Fruit fly (Drosophila melanogaster) whole organism, embryonic: ENCODE data around the gene CG17472.

ENCODE experiments used
- Atf3 ChIP-seq: fragments of 200-800 bp; sonication (Bioruptor generic); optimal IDR thresholded peaks from 3 replicates; lab custom pipeline; 2016; ENCODE audit warnings: missing biosample characterization, missing genetic modification characterization
- CG10431 ChIP-seq: fragments of 200-800 bp; sonication (Bioruptor generic); optimal IDR thresholded peaks from 3 replicates; lab custom pipeline; 2018; ENCODE audit warnings: missing biosample characterization, mild to moderate bottlenecking, missing genetic modification characterization
- CG12391 ChIP-seq: fragments of 200-800 bp; sonication (Bioruptor generic); optimal IDR thresholded peaks from 3 replicates; lab custom pipeline; 2018; ENCODE audit warnings: missing biosample characterization, mild to moderate bottlenecking, missing genetic modification characterization, moderate library complexity
- CG12744 ChIP-seq: fragments of 200-800 bp; sonication (Bioruptor generic); optimal IDR thresholded peaks from 2 replicates; lab custom pipeline; 2016; ENCODE audit warnings: missing biosample characterization, missing genetic modification characterization
- CG12769 ChIP-seq: fragments of 200-800 bp; sonication (Bioruptor generic); optimal IDR thresholded peaks from 2 replicates; lab custom pipeline; 2019; ENCODE audit warnings: missing biosample characterization, mild to moderate bottlenecking, missing genetic modification characterization, moderate library complexity
- CG13287 ChIP-seq: fragments of 200-800 bp; sonication (Bioruptor generic); IDR thresholded peaks from 2 replicates; pipeline ENCODE4 v1.3.6; 2022; ENCODE audit warnings: missing biosample characterization, missing genetic modification characterization; ENCODE audit not compliant: partially characterized antibody
- CG14667 ChIP-seq: fragments of 200-800 bp; sonication (Bioruptor generic); IDR thresholded peaks from 2 replicates; pipeline ENCODE4 v1.3.6; 2022; ENCODE audit warnings: missing biosample characterization, missing genetic modification characterization
- CG14710 ChIP-seq: fragments of 200-800 bp; sonication (Bioruptor generic); optimal IDR thresholded peaks from 3 replicates; lab custom pipeline; 2019; ENCODE audit warnings: missing biosample characterization, mild to moderate bottlenecking, missing genetic modification characterization, moderate library complexity
- CG14965 ChIP-seq: fragments of 200-800 bp; sonication (Bioruptor generic); optimal IDR thresholded peaks from 2 replicates; lab custom pipeline; 2016; ENCODE audit warnings: missing biosample characterization, missing genetic modification characterization, borderline replicate concordance
- CG1529 ChIP-seq: fragments of 200-800 bp; sonication (Bioruptor generic); optimal IDR thresholded peaks from 3 replicates; lab custom pipeline; 2018; ENCODE audit warnings: missing biosample characterization, missing genetic modification characterization
- CG30020 ChIP-seq: fragments of 200-800 bp; optimal IDR thresholded peaks from 2 replicates; lab custom pipeline; 2019; ENCODE audit warnings: missing biosample characterization, mild to moderate bottlenecking, missing genetic modification characterization, moderate library complexity
- CG31388 ChIP-seq: fragments of 200-800 bp; sonication (Bioruptor generic); optimal IDR thresholded peaks from 2 replicates; lab custom pipeline; 2016; ENCODE audit warnings: missing biosample characterization, missing genetic modification characterization
- CG4424 ChIP-seq: fragments of 200-800 bp; sonication (Bioruptor generic); optimal IDR thresholded peaks from 3 replicates; lab custom pipeline; 2016; ENCODE audit warnings: missing biosample characterization, missing genetic modification characterization
- CG8478 ChIP-seq: fragments of >200 bp; optimal IDR thresholded peaks from 2 replicates; lab custom pipeline; 2018
- CG8765 ChIP-seq: fragments of 200-800 bp; sonication (Bioruptor generic); IDR thresholded peaks from 2 replicates; pipeline ENCODE4 v1.3.6; 2022; ENCODE audit warnings: missing biosample characterization, missing genetic modification characterization
- CG9215 ChIP-seq: fragments of 200-800 bp; sonication (Bioruptor generic); IDR thresholded peaks from 2 replicates; pipeline ENCODE4 v1.3.6; 2022; ENCODE audit warnings: missing biosample characterization, missing genetic modification characterization
- CG9797 ChIP-seq: fragments of 200-800 bp; sonication (Bioruptor generic); optimal IDR thresholded peaks from 3 replicates; lab custom pipeline; 2018; ENCODE audit warnings: missing biosample characterization, mild to moderate bottlenecking, missing genetic modification characterization
- Camta ChIP-seq: fragments of 200-800 bp; sonication (Bioruptor generic); optimal IDR thresholded peaks from 2 replicates; lab custom pipeline; 2016; ENCODE audit warnings: missing biosample characterization, missing genetic modification characterization
- Chrac-16 ChIP-seq: fragments of 200-800 bp; sonication (Bioruptor generic); optimal IDR thresholded peaks from 3 replicates; lab custom pipeline; 2016; ENCODE audit warnings: missing biosample characterization, missing genetic modification characterization
- Deaf1 ChIP-seq: fragments of 200-800 bp; optimal IDR thresholded peaks from 3 replicates; lab custom pipeline; 2019; ENCODE audit warnings: missing biosample characterization, mild to moderate bottlenecking, missing genetic modification characterization, moderate library complexity
- Dll ChIP-seq: fragments of 200-800 bp; sonication (Bioruptor generic); IDR thresholded peaks from 4 replicates; pipeline ENCODE4 v1.3.6; 2022; ENCODE audit warnings: missing biosample characterization, missing genetic modification characterization; ENCODE audit not compliant: partially characterized antibody
- Ets65A ChIP-seq: fragments of 200-800 bp; sonication (Bioruptor generic); peaks from one replicate; lab custom pipeline; 2016; ENCODE audit warnings: missing biosample characterization, missing genetic modification characterization
- HLH3B ChIP-seq: fragments of 200-800 bp; sonication (Bioruptor generic); IDR thresholded peaks from 2 replicates; pipeline ENCODE4 v1.3.6; 2022; ENCODE audit warnings: missing biosample characterization, missing genetic modification characterization
- Hmx ChIP-seq: fragments of 200-800 bp; sonication (Bioruptor generic); optimal IDR thresholded peaks from 2 replicates; lab custom pipeline; 2016; ENCODE audit warnings: missing biosample characterization, missing genetic modification characterization
- Lhr ChIP-seq: fragments of 200-800 bp; sonication (Bioruptor generic); optimal IDR thresholded peaks from 3 replicates; lab custom pipeline; 2017; ENCODE audit warnings: mild to moderate bottlenecking, missing biosample characterization, missing genetic modification reagents, missing genetic modification characterization
- MESR4 ChIP-seq: fragments of 200-800 bp; sonication (Bioruptor generic); optimal IDR thresholded peaks from 2 replicates; lab custom pipeline; 2018; ENCODE audit warnings: missing biosample characterization, mild to moderate bottlenecking, missing genetic modification characterization, moderate library complexity
- Six4 ChIP-seq: fragments of 200-800 bp; sonication (Bioruptor generic); optimal IDR thresholded peaks from 2 replicates; lab custom pipeline; 2016; ENCODE audit warnings: missing biosample characterization, missing genetic modification characterization
- Sox100B ChIP-seq: fragments of 200-800 bp; sonication (Bioruptor generic); optimal IDR thresholded peaks from 3 replicates; lab custom pipeline; 2018; ENCODE audit warnings: missing biosample characterization, mild to moderate bottlenecking, missing genetic modification characterization
- ara ChIP-seq: fragments of 200-800 bp; sonication (Bioruptor generic); IDR thresholded peaks from 2 replicates; pipeline ENCODE4 v1.3.6; 2022; ENCODE audit warnings: missing biosample characterization, missing genetic modification characterization
- ash1 ChIP-seq: fragments of 200-800 bp; sonication (Bioruptor generic); optimal IDR thresholded peaks from 2 replicates; lab custom pipeline; 2018; ENCODE audit warnings: missing biosample characterization, mild to moderate bottlenecking, missing genetic modification characterization
- bigmax ChIP-seq: fragments of 200-800 bp; sonication (Bioruptor generic); optimal IDR thresholded peaks from 2 replicates; lab custom pipeline; 2018; ENCODE audit warnings: missing biosample characterization, mild to moderate bottlenecking, missing genetic modification characterization
- bsh ChIP-seq, 2 experiments: fragments of 200-800 bp; sonication (Bioruptor generic); optimal IDR thresholded peaks; 2 replicates each; lab custom pipeline; 2017 to 2018; ENCODE audit warnings: mild to moderate bottlenecking in 2 of 2, missing biosample characterization in 2 of 2, missing genetic modification characterization in 2 of 2, moderate library complexity in 1 of 2
- dati ChIP-seq: fragments of 200-800 bp; sonication (Bioruptor generic); IDR thresholded peaks from 2 replicates; pipeline ENCODE4 v1.3.6; 2022; ENCODE audit warnings: missing biosample characterization, missing genetic modification characterization
- dpn ChIP-seq, 2 experiments: fragments of 200-800 bp; sonication (Bioruptor generic); optimal IDR thresholded peaks; 3 replicates each; lab custom pipeline; 2016; ENCODE audit warnings: missing biosample characterization in 2 of 2, missing genetic modification characterization in 2 of 2
- emc ChIP-seq: fragments of 200-800 bp; sonication (Bioruptor generic); optimal IDR thresholded peaks from 2 replicates; lab custom pipeline; 2016; ENCODE audit warnings: missing biosample characterization, missing genetic modification characterization
- fd102C ChIP-seq: fragments of 200-800 bp; sonication (Bioruptor generic); optimal IDR thresholded peaks from 2 replicates; lab custom pipeline; 2018; ENCODE audit warnings: missing biosample characterization, mild to moderate bottlenecking, missing genetic modification characterization, moderate library complexity
- gem ChIP-seq: fragments of 200-800 bp; sonication (Bioruptor generic); optimal IDR thresholded peaks from 2 replicates; lab custom pipeline; 2019; ENCODE audit warnings: missing biosample characterization, mild to moderate bottlenecking, missing genetic modification characterization, moderate library complexity
- hbn ChIP-seq: fragments of 200-800 bp; sonication (Bioruptor generic); IDR thresholded peaks from 2 replicates; pipeline ENCODE4 v1.3.6; 2022; ENCODE audit warnings: missing biosample characterization, missing genetic modification characterization; ENCODE audit not compliant: partially characterized antibody
- hkb ChIP-seq, 2 experiments: fragments of 200-800 bp in 1 of 2; fragments of >200 bp in 1 of 2; sonication (Bioruptor generic) in 1 of 2; IDR thresholded peaks in 1 of 2; optimal IDR thresholded peaks in 1 of 2; 2 replicates each; pipeline versions ENCODE4 v1.3.6 to Lab custom; 2017 to 2022; ENCODE audit warnings: missing biosample characterization in 1 of 2, missing genetic modification characterization in 1 of 2
- ken ChIP-seq: fragments of 200-800 bp; sonication (Bioruptor generic); IDR thresholded peaks from 3 replicates; pipeline ENCODE4 v1.3.6; 2022; ENCODE audit warnings: missing biosample characterization, missing genetic modification characterization
- lbe ChIP-seq: fragments of 200-800 bp; sonication (Bioruptor generic); optimal IDR thresholded peaks from 2 replicates; lab custom pipeline; 2016; ENCODE audit warnings: missing biosample characterization, mild to moderate bottlenecking, missing genetic modification characterization
- odd ChIP-seq: fragments of 200-800 bp; sonication (Bioruptor generic); optimal IDR thresholded peaks from 2 replicates; lab custom pipeline; 2017; ENCODE audit warnings: missing biosample characterization, mild to moderate bottlenecking, missing genetic modification characterization
- pan ChIP-seq, 4 experiments: fragments of >200 bp in 3 of 4; fragments of 200-800 bp in 1 of 4; sonication (Bioruptor generic) in 1 of 4; optimal IDR thresholded peaks in 3 of 4; IDR thresholded peaks in 1 of 4; 2 replicates each; pipeline versions ENCODE4 v1.3.6 to Lab custom; 2017 to 2022; ENCODE audit warnings: missing biosample characterization in 2 of 4, missing genetic modification characterization in 2 of 4, mixed read lengths in 1 of 4
- phol ChIP-seq: fragments of 200-800 bp; sonication (Bioruptor generic); optimal IDR thresholded peaks from 3 replicates; lab custom pipeline; 2018; ENCODE audit warnings: missing biosample characterization, mild to moderate bottlenecking, missing genetic modification characterization, moderate library complexity
- psq ChIP-seq: fragments of 200-800 bp; sonication (Bioruptor generic); optimal IDR thresholded peaks from 2 replicates; lab custom pipeline; 2017; ENCODE audit warnings: missing biosample characterization, missing genetic modification characterization
- tio ChIP-seq: fragments of 200-800 bp; sonication (Bioruptor generic); optimal IDR thresholded peaks from 2 replicates; lab custom pipeline; 2017; ENCODE audit warnings: missing biosample characterization, missing genetic modification characterization, inconsistent platforms
- wor ChIP-seq: fragments of 200-800 bp; sonication (Bioruptor generic); IDR thresholded peaks from 2 replicates; pipeline ENCODE4 v1.3.6; 2022; ENCODE audit warnings: missing biosample characterization, missing genetic modification characterization
- zfh2 ChIP-seq: fragments of 200-800 bp; sonication (Bioruptor generic); optimal IDR thresholded peaks from 2 replicates; lab custom pipeline; 2016; ENCODE audit warnings: missing biosample characterization, missing genetic modification characterization

Gene CG17472

DNA sequence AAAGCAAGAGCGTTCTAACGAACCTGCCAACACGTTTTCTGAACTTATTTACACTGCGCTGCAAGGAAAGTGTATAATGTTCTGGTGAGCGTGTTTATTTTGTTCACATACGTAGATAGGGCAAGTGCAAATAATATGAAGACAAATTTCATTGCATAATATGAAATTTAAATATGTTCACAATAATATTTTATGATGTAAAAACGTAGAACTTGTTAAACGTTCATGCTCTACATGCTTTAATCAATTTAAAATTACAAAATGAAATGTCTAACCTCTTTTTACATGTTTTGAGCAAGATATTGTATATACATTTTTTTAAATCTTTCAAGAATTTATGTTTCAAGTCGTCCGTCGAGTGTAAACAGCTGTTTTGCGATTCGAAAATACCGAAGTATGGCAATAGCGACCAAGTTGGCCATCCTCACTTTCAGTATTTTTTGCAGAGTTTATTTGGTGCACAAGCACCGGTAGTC lies 11.1 kb downstream of the CG17472 start, which contains the start of the genes phr6-4 and CG2608 (continued):
- TF ChIP-seq CG8765 (GFP tag; lab: Robert Waterston, UW) (peak; percentile 80; the same call in 1 of the 2 replicates), CG9797 (GFP tag; lab: Kevin White, UChicago) (peak; percentile 63), hkb (optimal IDR thresholded peaks at IDR 0.05; lab: Kevin White, UChicago) (no peak), hkb (GFP tag; IDR thresholded peaks at IDR 0.05; lab: Robert Waterston, UW) (peak; percentile 91), ara (GFP tag; lab: Robert Waterston, UW) (peak; percentile 80; the same call in 1 of the 2 replicates), lbe (GFP tag; lab: Kevin White, UChicago) (peak; percentile 78), CG13287 (GFP tag; lab: Robert Waterston, UW) (no peak), HLH3B (GFP tag; lab: Robert Waterston, UW) (peak; percentile 81), tio (GFP tag; lab: Kevin White, UChicago) (peak; percentile 97), odd (GFP tag; lab: Kevin White, UChicago) (peak; percentile 91), CG1529 (peak; percentile 87), CG9215 (GFP tag; lab: Robert Waterston, UW) (peak; percentile 86), CG14710 (peak; percentile 94), Sox100B (GFP tag; lab: Kevin White, UChicago) (peak; percentile 94), Chrac-16 (GFP tag; lab: Kevin White, UChicago) (peak; percentile 92), Six4 (GFP tag; lab: Kevin White, UChicago) (peak; percentile 89), CG12391 (tag; lab: Kevin White, UChicago) (peak; percentile 95), CG31388 (GFP tag; lab: Kevin White, UChicago) (peak; percentile 69), CG30020 (peak; percentile 77), psq (GFP tag; lab: Kevin White, UChicago) (peak; percentile 78), CG14965 (no peak), CG8478 (lab: Kevin White, UChicago) (no peak), Atf3 (peak; percentile 73), gem (tag; lab: Kevin White, UChicago) (peak; percentile 97), hbn (GFP tag; lab: Robert Waterston, UW) (no peak), zfh2 (GFP tag; lab: Kevin White, UChicago) (peak; percentile 89), dpn (GFP tag; optimal IDR thresholded peaks at IDR 0.05; lab: Kevin White, UChicago) (peak; percentile 86 to 95), Camta (GFP tag; lab: Kevin White, UChicago) (peak; percentile 86), wor (GFP tag; lab: Robert Waterston, UW) (peak; percentile 78), MESR4 (GFP tag; lab: Kevin White, UChicago) (peak; percentile 22), ken (peak; percentile 80), emc (GFP tag; lab: Kevin White, UChicago) (peak; percentile 62), Hmx (GFP tag; lab: Kevin White, UChicago) (peak; percentile 84), phol (tag; lab: Kevin White, UChicago) (peak; percentile 95), ash1 (GFP tag; lab: Kevin White, UChicago) (no peak), Deaf1 (tag; lab: Kevin White, UChicago) (peak; percentile 77), pan (optimal IDR thresholded peaks at IDR 0.05; lab: Kevin White, UChicago) (no peak), pan (GFP tag; optimal IDR thresholded peaks at IDR 0.05 in 1 of 2, IDR thresholded peaks at IDR 0.05 in 1 of 2) (peak in 1 of 2 experiments; percentile 83), CG12744 (GFP tag; lab: Kevin White, UChicago) (peak; percentile 66), CG14667 (peak; percentile 76), CG12769 (peak; percentile 83), Dll (no peak), Ets65A (GFP tag; lab: Kevin White, UChicago) (peak; percentile 98), fd102C (GFP tag; lab: Kevin White, UChicago) (no peak), CG10431 (GFP tag; lab: Kevin White, UChicago) (peak; percentile 70), CG4424 (peak; percentile 94), bigmax (GFP tag; lab: Kevin White, UChicago) (no peak), Lhr (GFP tag; lab: Kevin White, UChicago) (peak; percentile 77), dati (GFP tag; lab: Robert Waterston, UW) (peak; percentile 57; the same call in 1 of the 2 replicates), bsh (GFP tag; optimal IDR thresholded peaks at IDR 0.05; lab: Kevin White, UChicago) (peak; percentile 90 to 93)
